Worm (Caenorhabditis elegans): ENCODE measurements around the gene gld-3.

Gene gld-3

DNA sequence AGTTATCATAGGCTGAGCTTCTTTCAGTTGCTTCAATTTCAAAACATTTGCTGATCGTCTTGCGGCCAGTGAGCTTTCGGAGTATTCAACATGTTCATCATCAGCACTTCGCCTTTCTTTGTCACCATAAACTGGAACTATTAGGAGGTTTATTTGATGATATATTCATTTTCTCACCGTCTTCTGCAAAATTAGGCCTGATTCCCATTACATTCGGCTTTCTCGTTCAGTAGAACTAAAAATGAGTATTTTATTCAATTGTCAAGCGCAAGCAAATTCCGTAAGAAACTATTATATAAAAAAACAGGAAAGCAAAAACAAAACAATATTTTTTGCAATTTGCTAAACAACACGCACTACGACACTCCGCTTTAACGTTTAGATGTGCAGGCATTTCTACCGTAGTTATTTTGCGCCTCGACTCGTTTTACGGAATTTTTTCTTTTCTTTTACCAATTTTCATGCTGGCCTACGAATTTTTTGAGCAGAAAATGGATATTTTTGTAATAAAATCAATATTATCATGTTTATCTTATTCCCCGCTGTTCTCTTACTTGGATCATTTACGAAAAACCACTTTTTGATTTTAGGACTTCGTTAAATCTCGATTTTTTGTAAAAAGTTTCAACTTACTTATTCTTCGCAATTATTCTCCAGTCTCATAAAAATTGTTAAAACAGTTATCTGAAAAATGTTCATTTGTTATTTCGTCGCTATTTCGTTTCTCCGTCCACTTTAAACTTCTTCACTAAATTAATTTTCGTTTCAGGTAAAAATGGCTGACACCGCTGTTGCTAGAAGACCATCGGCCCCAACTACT lies 27.4 kb upstream of the gld-3 start, which contains the start of the genes farl-11 and rpl-33 (continued):
- peak; percentile 50 for TF ChIP-seq mcd-1 (GFP tag; IDR thresholded peaks at IDR 0.05)
- TF ChIP-seq efl-1 (GFP tag; optimal IDR thresholded peaks at IDR 0.05): peak; percentile 18
- TF ChIP-seq lag-1 (GFP tag; IDR thresholded peaks at IDR 0.05): no peak
- TF ChIP-seq cebp-2 (GFP tag; IDR thresholded peaks at IDR 0.05): no peak
- no peak for TF ChIP-seq snpc-4 (GFP tag; optimal IDR thresholded peaks at IDR 0.05)
- TF ChIP-seq snpc-4 (tag; optimal IDR thresholded peaks at IDR 0.05): peak in 3 of 4 experiments; percentile 33 to 65 (median 33)
- no peak for TF ChIP-seq dpl-1 (GFP tag; optimal IDR thresholded peaks at IDR 0.05)
- TF ChIP-seq ZK185.1 (tag; optimal IDR thresholded peaks at IDR 0.05; ENCODE audit: poor library complexity, severe bottlenecking): peak; percentile 37
- no peak for TF ChIP-seq cebp-1 (GFP tag; IDR thresholded peaks at IDR 0.05)
- peak; percentile 43 for TF ChIP-seq cebp-1 (tag; optimal IDR thresholded peaks at IDR 0.05)
- peak; percentile 89 for TF ChIP-seq F23B12.7 (tag; optimal IDR thresholded peaks at IDR 0.05; ENCODE audit: insufficient read depth)
- peak; percentile 72 for TF ChIP-seq attf-5 (GFP tag; optimal IDR thresholded peaks at IDR 0.05)
- TF ChIP-seq tbp1 (GFP tag; optimal IDR thresholded peaks at IDR 0.05): peak; percentile 29
- peak; percentile 56 for TF ChIP-seq K12H6.12 (tag; optimal IDR thresholded peaks at IDR 0.05)
- no peak for TF ChIP-seq mes-4 (tag; optimal IDR thresholded peaks at IDR 0.05)
- no peak for TF ChIP-seq madf-10 (tag; optimal IDR thresholded peaks at IDR 0.05)
- 0 out of 2 replicates have a peak, but pooled peaks have one; percentile 33 for TF ChIP-seq aptf-2 (GFP tag; conservative IDR thresholded peaks at IDR 0.05)
- TF ChIP-seq C17E4.6 (GFP tag; IDR thresholded peaks at IDR 0.05): no peak

DNA sequence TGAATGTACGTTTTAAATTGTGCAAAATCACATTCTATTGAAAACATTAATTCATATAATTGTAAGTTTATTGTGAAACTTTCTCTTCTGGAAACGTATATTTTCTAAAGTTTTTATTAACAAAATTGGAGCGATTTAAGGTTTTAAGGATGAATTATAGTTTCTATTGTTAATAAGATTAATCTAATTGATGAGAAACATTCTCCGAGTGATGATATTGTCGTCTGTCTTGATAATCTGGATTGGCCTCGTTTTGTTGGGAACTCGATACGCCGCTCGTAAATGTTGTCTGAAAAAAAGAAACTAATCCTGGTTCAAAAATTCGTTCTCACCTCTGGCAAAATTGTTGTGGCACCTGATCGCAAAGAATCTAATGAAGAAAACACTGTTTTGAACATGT lies 26.1 kb upstream of the gld-3 start:
- TF ChIP-seq dpff-1 (tag; optimal IDR thresholded peaks at IDR 0.05): no peak
- TF ChIP-seq nhr-120 (GFP tag; IDR thresholded peaks at IDR 0.05): no peak
- TF ChIP-seq Y53F4B.3 (GFP tag; IDR thresholded peaks at IDR 0.05): no peak
- peak; percentile 67 for TF ChIP-seq madf-6 (GFP tag; IDR thresholded peaks at IDR 0.05)
- 0 out of 2 replicates have a peak, but pooled peaks have one; percentile 33 for TF ChIP-seq Y53G8AR.9 (GFP tag; conservative IDR thresholded peaks at IDR 0.05)
- peak; percentile 43; the same call in 1 of the 2 replicates for TF ChIP-seq attf-6 (GFP tag; IDR thresholded peaks at IDR 0.05)
- no peak for TF ChIP-seq lir-1 (GFP tag; conservative IDR thresholded peaks at IDR 0.05)
- no peak for TF ChIP-seq B0035.1 (tag; optimal IDR thresholded peaks at IDR 0.05)
- TF ChIP-seq ekl-4 (GFP tag; IDR thresholded peaks at IDR 0.05): peak; percentile 62; the same call in 1 of the 2 replicates
- TF ChIP-seq madf-3 (GFP tag; IDR thresholded peaks at IDR 0.05): 0 out of 2 replicates have a peak, but pooled peaks have one; percentile 6
- 0 out of 2 replicates have a peak, but pooled peaks have one; percentile 5 for TF ChIP-seq F33H1.4 (GFP tag; IDR thresholded peaks at IDR 0.05)
- TF ChIP-seq snpc-3.4 (tag; optimal IDR thresholded peaks at IDR 0.05): peak; percentile 3
- peak; percentile 51; the same call in 1 of the 2 replicates for TF ChIP-seq F39B2.1 (GFP tag; IDR thresholded peaks at IDR 0.05)
- peak; percentile 25 for TF ChIP-seq lin-54 (GFP tag; optimal IDR thresholded peaks at IDR 0.05)
- TF ChIP-seq F23B12.7 (tag; optimal IDR thresholded peaks at IDR 0.05; ENCODE audit: insufficient read depth): no peak
- TF ChIP-seq egl-18 (GFP tag; IDR thresholded peaks at IDR 0.05): no peak

DNA sequence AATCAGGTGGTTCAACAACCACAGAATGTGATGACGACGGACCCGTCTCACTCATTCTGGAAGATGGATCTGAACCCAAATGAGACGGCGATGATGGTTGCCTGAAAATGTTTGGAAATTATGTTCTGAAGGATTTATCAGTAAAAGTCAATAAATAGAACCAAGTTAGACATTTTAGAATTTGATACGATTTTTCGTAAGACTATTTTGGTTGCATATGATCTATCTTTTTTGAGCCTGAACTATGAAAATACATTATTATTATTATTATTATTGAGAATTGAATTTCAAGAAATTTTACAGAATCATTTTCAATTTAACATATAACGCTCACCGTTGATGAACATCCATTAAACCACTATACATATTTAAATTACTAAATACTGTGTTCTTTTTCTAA lies 22.5 kb upstream of the gld-3 start, which contains the start of gene F10E7.9:
Gene F10E7.9, minus strand, starts transcription at position 101 of the 400 bp plus-strand sequence.
- TF ChIP-seq lir-1 (GFP tag; conservative IDR thresholded peaks at IDR 0.05): no peak
- TF ChIP-seq ztf-3 (GFP tag; optimal IDR thresholded peaks at IDR 0.05): no peak
- TF ChIP-seq egl-18 (GFP tag; IDR thresholded peaks at IDR 0.05): no peak
- no peak for TF ChIP-seq madf-3 (GFP tag; IDR thresholded peaks at IDR 0.05)
- no peak for TF ChIP-seq ccch-3 (GFP tag; optimal IDR thresholded peaks at IDR 0.05)
- no peak for TF ChIP-seq ceh-79 (tag; optimal IDR thresholded peaks at IDR 0.05)
- TF ChIP-seq F33H1.4 (GFP tag; IDR thresholded peaks at IDR 0.05): no peak
- no peak for TF ChIP-seq dpff-1 (tag; optimal IDR thresholded peaks at IDR 0.05)
- TF ChIP-seq egrh-3 (GFP tag; IDR thresholded peaks at IDR 0.05): no peak
- TF ChIP-seq let-526 (GFP tag; IDR thresholded peaks at IDR 0.05): no peak
- TF ChIP-seq akir-1 (GFP tag; optimal IDR thresholded peaks at IDR 0.05): no peak
- no peak for TF ChIP-seq aptf-3 (GFP tag; IDR thresholded peaks at IDR 0.05)
- no peak for TF ChIP-seq C06A6.2 (GFP tag; conservative IDR thresholded peaks at IDR 0.05)
- no peak for TF ChIP-seq ceh-91 (GFP tag; IDR thresholded peaks at IDR 0.05)
- TF ChIP-seq unc-130 (GFP tag; optimal IDR thresholded peaks at IDR 0.05): no peak
- TF ChIP-seq B0035.1 (tag; optimal IDR thresholded peaks at IDR 0.05): no peak

All from whole organism, young adult.